Fruit fly (Drosophila melanogaster): ENCODE measurements around the gene CG9674.

dm6 chr3L:16805806-16806719 is 1.5 kb downstream of the CG9674 start:
- TF ChIP-seq psq (optimal IDR thresholded peaks at IDR 0.05) (no peak), CG8478 (optimal IDR thresholded peaks at IDR 0.05) (no peak), EcR (GFP tag; optimal IDR thresholded peaks at IDR 0.05) (peak in 1 of 2 experiments; percentile 6), usp (GFP tag; optimal IDR thresholded peaks at IDR 0.05) (no peak)
